Worm (Caenorhabditis elegans) whole organism, L2 larva: Measurements from ENCODE around the gene F46C5.4.

Source experiments
- ceh-16 ChIP-seq: fragments of 150-350 bp; optimal IDR thresholded peaks from 2 replicates; lab custom pipeline; 2014; ENCODE audit warnings: missing biosample characterization, missing genetic modification characterization
- egl-27 ChIP-seq: sonication (generic microtip); optimal IDR thresholded peaks from 3 replicates; lab custom pipeline; 2017; ENCODE audit warnings: missing biosample characterization, missing genetic modification reagents, missing genetic modification characterization
- mdl-1 ChIP-seq, 2 experiments: fragments of 150-350 bp in 1 of 2; sonication (generic microtip) in 1 of 2; optimal IDR thresholded peaks; 2 replicates each; lab custom pipeline; 2017; ENCODE audit warnings: missing biosample characterization in 2 of 2, missing genetic modification characterization in 2 of 2
- nhr-21 ChIP-seq: fragments of 150-350 bp; optimal IDR thresholded peaks from 2 replicates; lab custom pipeline; 2014; ENCODE audit warnings: missing biosample characterization, missing genetic modification characterization
- nhr-237 ChIP-seq: fragments of 150-350 bp; optimal IDR thresholded peaks from 2 replicates; lab custom pipeline; 2014; ENCODE audit warnings: missing biosample characterization, missing genetic modification characterization
- nhr-77 ChIP-seq: fragments of 150-350 bp; optimal IDR thresholded peaks from 2 replicates; lab custom pipeline; 2014; ENCODE audit warnings: missing biosample characterization, missing genetic modification characterization
- unc-62 ChIP-seq: fragments of 150-350 bp; optimal IDR thresholded peaks from 2 replicates; lab custom pipeline; 2014; ENCODE audit warnings: missing biosample characterization, missing genetic modification reagents, missing genetic modification characterization

- TF ChIP-seq nhr-21 (tag; lab: Kevin White, UChicago) (peak; percentile 98), unc-62 (GFP tag; lab: Kevin White, UChicago) (no peak), nhr-237 (tag; lab: Kevin White, UChicago) (no peak), ceh-16 (tag; lab: Kevin White, UChicago) (no peak), egl-27 (peak; percentile 63), nhr-77 (tag; lab: Kevin White, UChicago) (no peak), mdl-1 (tag; optimal IDR thresholded peaks at IDR 0.05; lab: Kevin White, UChicago) (no peak)
These were observed 22.2 kb upstream of the F46C5.4 start for ce11 chrII:8813659-8814058.
